Worm (Caenorhabditis elegans) whole organism, midembryonic: ENCODE measurements around the gene nhr-231.

Source experiments
- T22C8.4 ChIP-seq: fragments of 200-800 bp; sonication (Bioruptor generic); IDR thresholded peaks from 2 replicates; pipeline ENCODE4 v1.3.6; 2022; ENCODE audit warnings: missing genetic modification characterization, missing compliant biosample characterization
- cog-1 ChIP-seq: sonication (generic microtip); optimal IDR thresholded peaks from 2 replicates; lab custom pipeline; 2016; ENCODE audit warnings: missing genetic modification characterization, missing compliant biosample characterization
- flt-1 ChIP-seq: fragments of 200-800 bp; sonication (Bioruptor generic); IDR thresholded peaks from 2 replicates; pipeline ENCODE4 v1.3.6; 2022; ENCODE audit warnings: missing genetic modification characterization, missing compliant biosample characterization
- klf-2 ChIP-seq: fragments of 200-800 bp; sonication (Bioruptor generic); conservative IDR thresholded peaks from 2 replicates; pipeline ENCODE4 v1.3.6; 2022; ENCODE audit warnings: missing genetic modification reagents, missing genetic modification characterization, missing compliant biosample characterization
- med-1 ChIP-seq: sonication (generic microtip); optimal IDR thresholded peaks from 2 replicates; lab custom pipeline; 2017; ENCODE audit warnings: missing genetic modification characterization, mild to moderate bottlenecking, missing compliant biosample characterization, antibody characterized with exemption, missing genetic modification reagents; ENCODE audit not compliant: insufficient read depth
- ref-1 ChIP-seq: fragments of 200-800 bp; sonication (Bioruptor generic); conservative IDR thresholded peaks from 2 replicates; pipeline ENCODE4 v1.3.6; 2022; ENCODE audit warnings: missing genetic modification reagents, missing genetic modification characterization, missing compliant biosample characterization
- tab-1 ChIP-seq: fragments of 200-800 bp; sonication (Bioruptor generic); IDR thresholded peaks from 2 replicates; pipeline ENCODE4 v1.3.6; 2022; ENCODE audit warnings: missing genetic modification characterization, missing compliant biosample characterization
- ztf-23 ChIP-seq: fragments of 200-800 bp; sonication (Bioruptor generic); IDR thresholded peaks from 2 replicates; pipeline ENCODE4 v1.3.6; 2022; ENCODE audit warnings: missing genetic modification reagents, missing genetic modification characterization, missing compliant biosample characterization
- ztf-29 ChIP-seq: fragments of 200-800 bp; sonication (Bioruptor generic); IDR thresholded peaks from 2 replicates; pipeline ENCODE4 v1.3.6; 2022; ENCODE audit warnings: missing genetic modification reagents, missing genetic modification characterization, missing compliant biosample characterization

The nhr-231 gene

ce11 chrV:18782747-18783146 is 8.0 kb upstream of the nhr-231 start:
- TF ChIP-seq flt-1 (GFP tag; lab: Robert Waterston, UW) (no peak), cog-1 (tag; lab: Kevin White, UChicago) (no peak), klf-2 (GFP tag; lab: Robert Waterston, UW) (no peak), T22C8.4 (GFP tag; lab: Robert Waterston, UW) (no peak)

ce11 chrV:18783474-18783873 is 7.3 kb upstream of the nhr-231 start, which contains the start of gene Y17D7B.10:
TSS of gene Y17D7B.10 (plus strand) at chrV:18783716.
- no peak for TF ChIP-seq T22C8.4 (GFP tag; lab: Robert Waterston, UW)
- TF ChIP-seq tab-1 (GFP tag; lab: Robert Waterston, UW): no peak
- no peak for TF ChIP-seq klf-2 (GFP tag; lab: Robert Waterston, UW)
- TF ChIP-seq ztf-29: no peak
- TF ChIP-seq ztf-23 (GFP tag; lab: Robert Waterston, UW): no peak
- TF ChIP-seq flt-1 (GFP tag; lab: Robert Waterston, UW): no peak
- no peak for TF ChIP-seq ref-1 (GFP tag; lab: Robert Waterston, UW)
- TF ChIP-seq med-1 (GFP tag; lab: Kevin White, UChicago): no peak

- TF ChIP-seq ref-1 (GFP tag; lab: Robert Waterston, UW): no peak
- no peak for TF ChIP-seq ztf-29
- no peak for TF ChIP-seq flt-1 (GFP tag; lab: Robert Waterston, UW)
- TF ChIP-seq tab-1 (GFP tag; lab: Robert Waterston, UW): no peak
- TF ChIP-seq T22C8.4 (GFP tag; lab: Robert Waterston, UW): no peak
- no peak for TF ChIP-seq klf-2 (GFP tag; lab: Robert Waterston, UW)
These were observed 4.1 kb upstream of the nhr-231 start, which contains the start of gene Y17D7B.3 for ce11 chrV:18786694-18787093. TSS of gene Y17D7B.3 (minus strand) at chrV:18786794.

- TF ChIP-seq ztf-23 (GFP tag; lab: Robert Waterston, UW) (no peak), klf-2 (GFP tag; lab: Robert Waterston, UW) (no peak), flt-1 (GFP tag; lab: Robert Waterston, UW) (no peak), cog-1 (tag; lab: Kevin White, UChicago) (no peak), T22C8.4 (GFP tag; lab: Robert Waterston, UW) (no peak), tab-1 (GFP tag; lab: Robert Waterston, UW) (no peak), ztf-29 (no peak), ref-1 (GFP tag; lab: Robert Waterston, UW) (no peak), med-1 (GFP tag; lab: Kevin White, UChicago) (no peak)
These were observed 3.3 kb upstream of the nhr-231 start, which contains the start of gene Y17D7B.2 for ce11 chrV:18787417-18787918. TSS of gene Y17D7B.2 (plus strand) at chrV:18787739.

- no peak for TF ChIP-seq klf-2 (GFP tag; lab: Robert Waterston, UW)
- TF ChIP-seq ztf-29: no peak
- TF ChIP-seq cog-1 (tag; lab: Kevin White, UChicago): no peak
- no peak for TF ChIP-seq T22C8.4 (GFP tag; lab: Robert Waterston, UW)
- TF ChIP-seq ztf-23 (GFP tag; lab: Robert Waterston, UW): no peak
- TF ChIP-seq tab-1 (GFP tag; lab: Robert Waterston, UW): no peak
- no peak for TF ChIP-seq ref-1 (GFP tag; lab: Robert Waterston, UW)
- TF ChIP-seq flt-1 (GFP tag; lab: Robert Waterston, UW): no peak
- TF ChIP-seq med-1 (GFP tag; lab: Kevin White, UChicago): no peak
These were observed 10.1 kb downstream of the nhr-231 start, which contains the start of gene nhr-170 for ce11 chrV:18800811-18801210. TSS of gene nhr-170 (minus strand) at chrV:18800826.

- TF ChIP-seq ztf-29 (no peak), ref-1 (GFP tag; lab: Robert Waterston, UW) (no peak), ztf-23 (GFP tag; lab: Robert Waterston, UW) (no peak), T22C8.4 (GFP tag; lab: Robert Waterston, UW) (no peak), cog-1 (tag; lab: Kevin White, UChicago) (no peak), med-1 (GFP tag; lab: Kevin White, UChicago) (no peak), klf-2 (GFP tag; lab: Robert Waterston, UW) (no peak), flt-1 (GFP tag; lab: Robert Waterston, UW) (no peak), tab-1 (GFP tag; lab: Robert Waterston, UW) (no peak)
These were observed 11.3 kb downstream of the nhr-231 start, which contains the start of gene C54E10.11 for ce11 chrV:18802077-18802476. TSS of gene C54E10.11 (minus strand) at chrV:18802177.

- no peak for TF ChIP-seq med-1 (GFP tag; lab: Kevin White, UChicago)
- TF ChIP-seq ztf-23 (GFP tag; lab: Robert Waterston, UW): no peak
- no peak for TF ChIP-seq T22C8.4 (GFP tag; lab: Robert Waterston, UW)
- TF ChIP-seq ztf-29: no peak
- TF ChIP-seq flt-1 (GFP tag; lab: Robert Waterston, UW): no peak
- TF ChIP-seq ref-1 (GFP tag; lab: Robert Waterston, UW): no peak
- no peak for TF ChIP-seq tab-1 (GFP tag; lab: Robert Waterston, UW)
- no peak for TF ChIP-seq klf-2 (GFP tag; lab: Robert Waterston, UW)
- TF ChIP-seq cog-1 (tag; lab: Kevin White, UChicago): no peak
These were observed 12.5 kb downstream of the nhr-231 start, which contains the start of gene C54E10.10 for ce11 chrV:18803260-18803659. TSS of gene C54E10.10 (minus strand) at chrV:18803360.

ce11 chrV:18806409-18806808 is 15.7 kb downstream of the nhr-231 start, which contains the start of gene sri-10:
TSS of gene sri-10 (minus strand) at chrV:18806509.
- no peak for TF ChIP-seq med-1 (GFP tag; lab: Kevin White, UChicago)
- no peak for TF ChIP-seq flt-1 (GFP tag; lab: Robert Waterston, UW)
- TF ChIP-seq ref-1 (GFP tag; lab: Robert Waterston, UW): no peak
- TF ChIP-seq T22C8.4 (GFP tag; lab: Robert Waterston, UW): no peak
- TF ChIP-seq ztf-29: no peak

- TF ChIP-seq cog-1 (tag; lab: Kevin White, UChicago) (no peak), T22C8.4 (GFP tag; lab: Robert Waterston, UW) (0 out of 2 replicates have a peak, but pooled peaks have one; percentile 14)
These were observed 17.9 kb downstream of the nhr-231 start, which contains the start of gene C54E10.6 for ce11 chrV:18808621-18809020. TSS of gene C54E10.6 (minus strand) at chrV:18808729.
